Fruit fly (Drosophila melanogaster): ENCODE measurements around the gene CG44362.

CG44362 gene

dm6 chr3L:11365432-11366318 is 31.7 kb upstream of the CG44362 start:
- TF ChIP-seq Dif (GFP tag; optimal IDR thresholded peaks at IDR 0.05; ENCODE audit: partially characterized antibody): peak; percentile 68
- peak; percentile 48 for TF ChIP-seq woc (GFP tag; optimal IDR thresholded peaks at IDR 0.05)
- TF ChIP-seq dmrt93B (GFP tag; optimal IDR thresholded peaks at IDR 0.05): peak; percentile 47
- TF ChIP-seq Hr83 (GFP tag; optimal IDR thresholded peaks at IDR 0.05; ENCODE audit: poor library complexity, severe bottlenecking): peak; percentile 41
- TF ChIP-seq N (GFP tag; optimal IDR thresholded peaks at IDR 0.05): peak; percentile 17
- no peak for TF ChIP-seq Abd-B (GFP tag; optimal IDR thresholded peaks at IDR 0.05)
- TF ChIP-seq sv (GFP tag; optimal IDR thresholded peaks at IDR 0.05): no peak
- peak; percentile 99 for TF ChIP-seq psq (GFP tag; optimal IDR thresholded peaks at IDR 0.05)
- peak; percentile 28 for TF ChIP-seq fru (GFP tag; optimal IDR thresholded peaks at IDR 0.05)
- peak; percentile 39 to 82 for TF ChIP-seq dl (GFP tag; optimal IDR thresholded peaks at IDR 0.05; ENCODE audit: insufficient read depth in 1 of 2, partially characterized antibody in 2 of 2)
- peak; percentile 78 for TF ChIP-seq Myc (optimal IDR thresholded peaks at IDR 0.05)
- TF ChIP-seq foxo (GFP tag; optimal IDR thresholded peaks at IDR 0.05): peak in 1 of 2 experiments; percentile 20
- TF ChIP-seq Jra (GFP tag; optimal IDR thresholded peaks at IDR 0.05): no peak
- no peak for TF ChIP-seq Vsx2 (GFP tag; optimal IDR thresholded peaks at IDR 0.05; ENCODE audit: partially characterized antibody)
- no peak for TF ChIP-seq Hr78 (GFP tag; optimal IDR thresholded peaks at IDR 0.05)
- peak; percentile 39 for TF ChIP-seq ey (GFP tag; optimal IDR thresholded peaks at IDR 0.05)
- TF ChIP-seq lola (GFP tag; optimal IDR thresholded peaks at IDR 0.05): no peak
- peak; percentile 33 for TF ChIP-seq HLH106 (tag; optimal IDR thresholded peaks at IDR 0.05)
- TF ChIP-seq OdsH (GFP tag; optimal IDR thresholded peaks at IDR 0.05): peak; percentile 28

dm6 chr3L:11366422-11366821 is 30.9 kb upstream of the CG44362 start:
- TF ChIP-seq Hr83 (GFP tag; optimal IDR thresholded peaks at IDR 0.05; ENCODE audit: poor library complexity, severe bottlenecking): peak; percentile 13
- no peak for TF ChIP-seq brk (GFP tag; optimal IDR thresholded peaks at IDR 0.05)
- no peak for TF ChIP-seq br (GFP tag; optimal IDR thresholded peaks at IDR 0.05)
- peak; percentile 74 for TF ChIP-seq psq (GFP tag; optimal IDR thresholded peaks at IDR 0.05)
- TF ChIP-seq dl (GFP tag; optimal IDR thresholded peaks at IDR 0.05; ENCODE audit: insufficient read depth in 1 of 2, partially characterized antibody in 2 of 2): peak in 1 of 2 experiments; percentile 1
- TF ChIP-seq rgr (GFP tag; optimal IDR thresholded peaks at IDR 0.05): peak; percentile 41
- no peak for TF ChIP-seq jim (GFP tag; optimal IDR thresholded peaks at IDR 0.05)
- no peak for TF ChIP-seq Myc (optimal IDR thresholded peaks at IDR 0.05)
- no peak for TF ChIP-seq Rel (GFP tag; optimal IDR thresholded peaks at IDR 0.05)
- TF ChIP-seq Rel (tag; optimal IDR thresholded peaks at IDR 0.05): peak; percentile 2

dm6 chr3L:11367797-11368196 is 29.5 kb upstream of the CG44362 start:
- TF ChIP-seq rgr (GFP tag; optimal IDR thresholded peaks at IDR 0.05): no peak
- peak; percentile 1 for TF ChIP-seq HLH106 (tag; optimal IDR thresholded peaks at IDR 0.05)
- peak in 1 of 2 experiments; percentile 34 for TF ChIP-seq foxo (GFP tag; optimal IDR thresholded peaks at IDR 0.05)
- no peak for TF ChIP-seq Rel (GFP tag; optimal IDR thresholded peaks at IDR 0.05)
- TF ChIP-seq Rel (tag; optimal IDR thresholded peaks at IDR 0.05): no peak
- TF ChIP-seq GATAd (GFP tag; optimal IDR thresholded peaks at IDR 0.05): no peak
- no peak for TF ChIP-seq CG32264 (GFP tag; optimal IDR thresholded peaks at IDR 0.05)
- TF ChIP-seq Sp1 (GFP tag; optimal IDR thresholded peaks at IDR 0.05): no peak
- no peak for TF ChIP-seq ey (GFP tag; optimal IDR thresholded peaks at IDR 0.05)
- TF ChIP-seq Hnf4 (GFP tag; optimal IDR thresholded peaks at IDR 0.05): peak; percentile 3
- TF ChIP-seq psq (GFP tag; optimal IDR thresholded peaks at IDR 0.05): no peak
- peak; percentile 3 for TF ChIP-seq h (GFP tag; optimal IDR thresholded peaks at IDR 0.05)
- TF ChIP-seq Vsx2 (GFP tag; optimal IDR thresholded peaks at IDR 0.05; ENCODE audit: partially characterized antibody): no peak
- TF ChIP-seq Hr78 (GFP tag; optimal IDR thresholded peaks at IDR 0.05): no peak
- TF ChIP-seq sage (GFP tag; optimal IDR thresholded peaks at IDR 0.05): no peak
- TF ChIP-seq br (GFP tag; optimal IDR thresholded peaks at IDR 0.05): no peak
- TF ChIP-seq Hr83 (GFP tag; optimal IDR thresholded peaks at IDR 0.05; ENCODE audit: poor library complexity, severe bottlenecking): no peak
- TF ChIP-seq tai (GFP tag; optimal IDR thresholded peaks at IDR 0.05): no peak
- no peak for TF ChIP-seq dl (GFP tag; optimal IDR thresholded peaks at IDR 0.05; ENCODE audit: insufficient read depth in 1 of 2, partially characterized antibody in 2 of 2)
- no peak for TF ChIP-seq Abd-B (GFP tag; optimal IDR thresholded peaks at IDR 0.05)
- TF ChIP-seq Jra (GFP tag; optimal IDR thresholded peaks at IDR 0.05): no peak
- TF ChIP-seq Dif (GFP tag; optimal IDR thresholded peaks at IDR 0.05; ENCODE audit: partially characterized antibody): no peak
- TF ChIP-seq OdsH (GFP tag; optimal IDR thresholded peaks at IDR 0.05): peak; percentile 5
- no peak for TF ChIP-seq brk (GFP tag; optimal IDR thresholded peaks at IDR 0.05)
- TF ChIP-seq CrebA (GFP tag; optimal IDR thresholded peaks at IDR 0.05; ENCODE audit: borderline replicate concordance): no peak
- no peak for TF ChIP-seq Dfd (GFP tag; optimal IDR thresholded peaks at IDR 0.05)

All from whole organism, wandering third instar larva.